Worm (Caenorhabditis elegans) whole organism, L2 larva: Measurements from ENCODE around the gene C05D10.4.
A peak's percentile ranks its signal among the peaks of the same experiment; 100 is the strongest.

Experiments used
- C34F6.9 ChIP-seq: fragments of 150-350 bp; optimal IDR thresholded peaks from 2 replicates; lab custom pipeline; 2014; ENCODE audit warnings: missing biosample characterization, missing genetic modification characterization
- F13H6.1 ChIP-seq: sonication (generic microtip); optimal IDR thresholded peaks from 2 replicates; lab custom pipeline; 2016; ENCODE audit warnings: missing genetic modification characterization, missing compliant biosample characterization
- R02D3.7 ChIP-seq: fragments of 150-350 bp; optimal IDR thresholded peaks from 2 replicates; lab custom pipeline; 2014; ENCODE audit warnings: missing biosample characterization, missing genetic modification characterization
- Y55F3AM.14 ChIP-seq: fragments of 200-800 bp; sonication (Bioruptor generic); optimal IDR thresholded peaks from 2 replicates; lab custom pipeline; 2018; ENCODE audit warnings: mild to moderate bottlenecking, missing genetic modification characterization, missing compliant biosample characterization
- ZK546.5 ChIP-seq: sonication (generic microtip); optimal IDR thresholded peaks from 2 replicates; lab custom pipeline; 2017; ENCODE audit warnings: missing biosample characterization, missing genetic modification characterization
- alr-1 ChIP-seq: fragments of 150-350 bp; optimal IDR thresholded peaks from 2 replicates; lab custom pipeline; 2014; ENCODE audit warnings: missing biosample characterization, missing genetic modification characterization
- ama-1 ChIP-seq: fragments of 150-350 bp; optimal IDR thresholded peaks from 2 replicates; lab custom pipeline; 2018; ENCODE audit warnings: inconsistent platforms
- blmp-1 ChIP-seq: sonication (generic microtip); optimal IDR thresholded peaks from 2 replicates; lab custom pipeline; 2017; ENCODE audit warnings: missing genetic modification characterization, mild to moderate bottlenecking, missing compliant biosample characterization, antibody characterized with exemption, moderate library complexity; ENCODE audit not compliant: insufficient read depth
- ceh-16 ChIP-seq: fragments of 150-350 bp; optimal IDR thresholded peaks from 2 replicates; lab custom pipeline; 2014; ENCODE audit warnings: missing biosample characterization, missing genetic modification characterization
- ceh-82 ChIP-seq: fragments of 150-350 bp; optimal IDR thresholded peaks from 2 replicates; lab custom pipeline; 2014; ENCODE audit warnings: missing biosample characterization, missing genetic modification characterization
- crh-2 ChIP-seq: sonication (generic microtip); optimal IDR thresholded peaks from 2 replicates; lab custom pipeline; 2017; ENCODE audit warnings: missing biosample characterization, missing genetic modification characterization
- dmd-4 ChIP-seq: sonication (generic microtip); optimal IDR thresholded peaks from 2 replicates; lab custom pipeline; 2017; ENCODE audit warnings: missing biosample characterization, missing genetic modification characterization
- egl-27 ChIP-seq: sonication (generic microtip); optimal IDR thresholded peaks from 3 replicates; lab custom pipeline; 2017; ENCODE audit warnings: missing biosample characterization, missing genetic modification reagents, missing genetic modification characterization
- elt-1 ChIP-seq: fragments of 150-350 bp; optimal IDR thresholded peaks from 2 replicates; lab custom pipeline; 2014; ENCODE audit warnings: missing biosample characterization, missing genetic modification characterization
- elt-3 ChIP-seq: sonication (generic microtip); optimal IDR thresholded peaks from 2 replicates; lab custom pipeline; 2017; ENCODE audit warnings: missing biosample characterization, missing genetic modification characterization
- fos-1 ChIP-seq: fragments of 150-350 bp; optimal IDR thresholded peaks from 2 replicates; lab custom pipeline; 2014; ENCODE audit warnings: missing biosample characterization, missing genetic modification characterization
- lin-11 ChIP-seq: fragments of 150-350 bp; sonication (generic microtip); optimal IDR thresholded peaks from 2 replicates; lab custom pipeline; 2014; ENCODE audit warnings: missing biosample characterization, missing genetic modification characterization, inconsistent platforms, mixed read lengths
- lin-13 ChIP-seq: fragments of 150-350 bp; optimal IDR thresholded peaks from 2 replicates; lab custom pipeline; 2014; ENCODE audit warnings: missing biosample characterization, missing genetic modification reagents, missing genetic modification characterization
- lsy-2 ChIP-seq, 2 experiments: fragments of 150-350 bp in 1 of 2; sonication (generic microtip) in 1 of 2; optimal IDR thresholded peaks; 2 replicates each; lab custom pipeline; 2014 to 2017; ENCODE audit warnings: missing biosample characterization in 2 of 2, missing genetic modification characterization in 2 of 2
- mab-5 ChIP-seq: fragments of 150-350 bp; optimal IDR thresholded peaks from 2 replicates; lab custom pipeline; 2014; ENCODE audit warnings: missing biosample characterization, missing genetic modification characterization
- mdl-1 ChIP-seq, 2 experiments: fragments of 150-350 bp in 1 of 2; sonication (generic microtip) in 1 of 2; optimal IDR thresholded peaks; 2 replicates each; lab custom pipeline; 2017; ENCODE audit warnings: missing biosample characterization in 2 of 2, missing genetic modification characterization in 2 of 2
- nhr-10 ChIP-seq: sonication (generic microtip); optimal IDR thresholded peaks from 2 replicates; lab custom pipeline; 2017; ENCODE audit warnings: missing biosample characterization, missing genetic modification characterization
- nhr-11 ChIP-seq: fragments of 150-350 bp; optimal IDR thresholded peaks from 2 replicates; lab custom pipeline; 2014; ENCODE audit warnings: missing biosample characterization, missing genetic modification characterization
- nhr-129 ChIP-seq: fragments of 150-350 bp; optimal IDR thresholded peaks from 2 replicates; lab custom pipeline; 2014; ENCODE audit warnings: missing biosample characterization, missing genetic modification characterization
- nhr-25 ChIP-seq: fragments of 150-350 bp; sonication (generic microtip); optimal IDR thresholded peaks from 3 replicates; lab custom pipeline; 2014; ENCODE audit warnings: missing biosample characterization, missing genetic modification characterization
- nhr-6 ChIP-seq: fragments of 150-350 bp; optimal IDR thresholded peaks from 2 replicates; lab custom pipeline; 2014; ENCODE audit warnings: missing biosample characterization, missing genetic modification characterization
- nhr-77 ChIP-seq: fragments of 150-350 bp; optimal IDR thresholded peaks from 2 replicates; lab custom pipeline; 2014; ENCODE audit warnings: missing biosample characterization, missing genetic modification characterization
- peb-1 ChIP-seq: fragments of 150-350 bp; optimal IDR thresholded peaks from 2 replicates; lab custom pipeline; 2014; ENCODE audit warnings: missing biosample characterization, missing genetic modification characterization
- sem-4 ChIP-seq: fragments of 150-350 bp; optimal IDR thresholded peaks from 2 replicates; lab custom pipeline; 2014; ENCODE audit warnings: missing biosample characterization, missing genetic modification reagents, missing genetic modification characterization
- sma-3 ChIP-seq: sonication (generic microtip); optimal IDR thresholded peaks from 2 replicates; lab custom pipeline; 2016; ENCODE audit warnings: missing genetic modification reagents, missing genetic modification characterization, missing compliant biosample characterization
- sma-9 ChIP-seq, 2 experiments: fragments of 150-350 bp in 1 of 2; sonication (generic microtip) in 1 of 2; optimal IDR thresholded peaks; 2 replicates each; lab custom pipeline; 2014 to 2016; ENCODE audit warnings: missing genetic modification characterization in 2 of 2, mild to moderate bottlenecking in 1 of 2, missing biosample characterization in 1 of 2, missing compliant biosample characterization in 1 of 2, missing genetic modification reagents in 1 of 2, moderate library complexity in 1 of 2
- snpc-4 ChIP-seq: fragments of 150-350 bp; optimal IDR thresholded peaks from 2 replicates; lab custom pipeline; 2014; ENCODE audit warnings: missing biosample characterization, missing genetic modification characterization
- unc-39 ChIP-seq: fragments of 150-350 bp; optimal IDR thresholded peaks from 2 replicates; lab custom pipeline; 2014; ENCODE audit warnings: missing biosample characterization, missing genetic modification characterization
- unc-55 ChIP-seq: fragments of 150-350 bp; sonication (generic microtip); optimal IDR thresholded peaks from 3 replicates; lab custom pipeline; 2014; ENCODE audit warnings: missing biosample characterization, missing genetic modification reagents, missing genetic modification characterization
- unc-62 ChIP-seq: fragments of 150-350 bp; optimal IDR thresholded peaks from 2 replicates; lab custom pipeline; 2014; ENCODE audit warnings: missing biosample characterization, missing genetic modification reagents, missing genetic modification characterization
- zag-1 ChIP-seq: fragments of 150-350 bp; optimal IDR thresholded peaks from 2 replicates; lab custom pipeline; 2014; ENCODE audit warnings: missing biosample characterization, missing genetic modification characterization
- ztf-4 ChIP-seq: fragments of 150-350 bp; optimal IDR thresholded peaks from 2 replicates; lab custom pipeline; 2014; ENCODE audit warnings: missing biosample characterization, missing genetic modification characterization

Gene C05D10.4

ce11 chrIII:6137431-6137830 is 34.8 kb upstream of the C05D10.4 start:
- TF ChIP-seq unc-62 (GFP tag; lab: Kevin White, UChicago), result no peak
- TF ChIP-seq zag-1 (tag; lab: Kevin White, UChicago), result peak; percentile 93
- TF ChIP-seq F13H6.1 (tag; lab: Kevin White, UChicago), result peak; percentile 93
- no peak for TF ChIP-seq ceh-82 (tag; lab: Kevin White, UChicago)
- peak; percentile 49 for TF ChIP-seq nhr-6
- peak; percentile 77 for TF ChIP-seq C34F6.9 (tag; lab: Kevin White, UChicago)
- peak; percentile 71 for TF ChIP-seq nhr-129
- peak; percentile 31 to 79 for TF ChIP-seq lsy-2 (tag; optimal IDR thresholded peaks at IDR 0.05; lab: Kevin White, UChicago)
- TF ChIP-seq ceh-16 (tag; lab: Kevin White, UChicago), result no peak
- TF ChIP-seq ztf-4 (tag; lab: Kevin White, UChicago), result peak; percentile 62
- peak; percentile 53 for TF ChIP-seq egl-27 (tag; lab: Kevin White, UChicago)
- TF ChIP-seq lin-11, result peak; percentile 16
- TF ChIP-seq unc-55 (GFP tag; lab: Kevin White, UChicago), result peak; percentile 76
- peak; percentile 46 to 51 for TF ChIP-seq mdl-1 (tag; optimal IDR thresholded peaks at IDR 0.05; lab: Kevin White, UChicago)
- peak; percentile 54 for TF ChIP-seq mab-5 (tag; lab: Kevin White, UChicago)
- TF ChIP-seq lin-13 (GFP tag; lab: Kevin White, UChicago), result peak; percentile 73
- no peak for TF ChIP-seq blmp-1 (tag; lab: Kevin White, UChicago)
- no peak for TF ChIP-seq peb-1
- TF ChIP-seq fos-1, result no peak
- peak; percentile 81 for TF ChIP-seq crh-2 (tag; lab: Kevin White, UChicago)
- no peak for TF ChIP-seq R02D3.7 (tag; lab: Kevin White, UChicago)
- TF ChIP-seq elt-1 (tag; lab: Kevin White, UChicago), result no peak
- TF ChIP-seq Y55F3AM.14 (GFP tag; lab: Kevin White, UChicago), result peak; percentile 84
- peak; percentile 92 for TF ChIP-seq sma-9 (GFP tag; optimal IDR thresholded peaks at IDR 0.05; lab: Kevin White, UChicago)
- TF ChIP-seq sma-9 (tag; optimal IDR thresholded peaks at IDR 0.05; lab: Kevin White, UChicago), result no peak
- TF ChIP-seq sem-4 (tag; lab: Kevin White, UChicago), result peak; percentile 87
- TF ChIP-seq ZK546.5, result peak; percentile 20
- TF ChIP-seq unc-39 (tag; lab: Kevin White, UChicago), result no peak
- TF ChIP-seq sma-3 (GFP tag; lab: Kevin White, UChicago), result no peak

- TF ChIP-seq nhr-11 (tag; lab: Kevin White, UChicago), result no peak
- peak in 1 of 2 experiments; percentile 9 for TF ChIP-seq lsy-2 (tag; optimal IDR thresholded peaks at IDR 0.05; lab: Kevin White, UChicago)
These were observed 33.5 kb upstream of the C05D10.4 start, which contains the start of gene mvk-1 for ce11 chrIII:6136178-6136577. TSS of gene mvk-1 (minus strand) at chrIII:6136278.

DNA sequence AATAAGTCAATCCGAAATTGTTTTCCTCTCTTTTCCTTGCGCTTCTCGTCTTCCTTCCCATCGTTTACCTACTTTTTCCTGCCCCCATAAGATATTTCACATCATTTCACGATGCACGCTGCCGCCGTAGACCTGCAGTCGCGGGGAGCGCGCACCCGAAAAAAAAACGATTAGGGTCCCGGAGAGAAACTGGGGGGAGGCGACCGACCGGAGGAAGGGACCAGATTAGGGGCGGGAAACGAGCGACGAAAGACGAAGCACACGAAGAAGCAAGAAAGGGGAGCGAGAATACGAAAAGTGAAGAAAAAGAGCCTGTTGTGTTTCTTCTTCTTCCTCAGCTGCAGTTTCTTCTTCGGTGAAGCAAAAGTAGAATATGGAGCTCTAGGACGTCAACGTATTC is 32.5 kb upstream of the C05D10.4 start:
- TF ChIP-seq snpc-4 (tag; lab: Kevin White, UChicago) (peak; percentile 45), elt-3 (tag; lab: Kevin White, UChicago) (no peak), nhr-77 (no peak), unc-39 (tag; lab: Kevin White, UChicago) (no peak), dmd-4 (no peak), mdl-1 (tag; optimal IDR thresholded peaks at IDR 0.05; lab: Kevin White, UChicago) (no peak), alr-1 (tag; lab: Kevin White, UChicago) (no peak), C34F6.9 (tag; lab: Kevin White, UChicago) (peak; percentile 10), sem-4 (tag; lab: Kevin White, UChicago) (peak; percentile 27), nhr-10 (tag; lab: Kevin White, UChicago) (no peak), blmp-1 (tag; lab: Kevin White, UChicago) (no peak), nhr-11 (tag; lab: Kevin White, UChicago) (no peak), lin-11 (no peak), nhr-25 (no peak), zag-1 (tag; lab: Kevin White, UChicago) (no peak), ama-1 (lab: Kevin White, UChicago) (no peak), unc-55 (GFP tag; lab: Kevin White, UChicago) (peak; percentile 2), F13H6.1 (tag; lab: Kevin White, UChicago) (peak; percentile 59), Y55F3AM.14 (GFP tag; lab: Kevin White, UChicago) (peak; percentile 19), egl-27 (tag; lab: Kevin White, UChicago) (peak; percentile 4)
